Fruit fly (Drosophila melanogaster) whole organism, embryonic: ENCODE results near the gene CG6688.
A peak's percentile ranks its signal among the peaks of the same experiment; 100 is the strongest.

Source experiments
- C15 ChIP-seq: fragments of 200-800 bp; sonication (Bioruptor generic); IDR thresholded peaks from 3 replicates; pipeline ENCODE4 v1.3.6; 2022; ENCODE audit warnings: missing biosample characterization, missing genetic modification characterization
- CG11695 ChIP-seq: fragments of 200-800 bp; sonication (Bioruptor generic); IDR thresholded peaks from 3 replicates; pipeline ENCODE4 v1.3.6; 2022; ENCODE audit warnings: missing biosample characterization, missing genetic modification characterization
- CG11723 ChIP-seq: fragments of 200-800 bp; sonication (Bioruptor generic); optimal IDR thresholded peaks from 2 replicates; lab custom pipeline; 2017; ENCODE audit warnings: missing biosample characterization, mild to moderate bottlenecking, missing genetic modification characterization
- CG12219 ChIP-seq: fragments of 200-800 bp; sonication (Bioruptor generic); optimal IDR thresholded peaks from 3 replicates; lab custom pipeline; 2018; ENCODE audit warnings: missing biosample characterization, mild to moderate bottlenecking, missing genetic modification characterization
- CG13296 ChIP-seq: fragments of 200-800 bp; sonication (Bioruptor generic); optimal IDR thresholded peaks from 3 replicates; lab custom pipeline; 2018; ENCODE audit warnings: missing biosample characterization, mild to moderate bottlenecking, missing genetic modification characterization
- CG14667 ChIP-seq: fragments of 200-800 bp; sonication (Bioruptor generic); IDR thresholded peaks from 2 replicates; pipeline ENCODE4 v1.3.6; 2022; ENCODE audit warnings: missing biosample characterization, missing genetic modification characterization
- CG1602 ChIP-seq: fragments of 200-800 bp; sonication (Bioruptor generic); optimal IDR thresholded peaks from 3 replicates; lab custom pipeline; 2016; ENCODE audit warnings: missing biosample characterization, missing genetic modification characterization
- CG1603 ChIP-seq: fragments of 200-800 bp; sonication (Bioruptor generic); optimal IDR thresholded peaks from 2 replicates; lab custom pipeline; 2019; ENCODE audit warnings: missing biosample characterization, mild to moderate bottlenecking, missing genetic modification characterization, moderate library complexity
- CG2116 ChIP-seq: fragments of 200-800 bp; sonication (Bioruptor generic); optimal IDR thresholded peaks from 3 replicates; lab custom pipeline; 2018; ENCODE audit warnings: missing biosample characterization, mild to moderate bottlenecking, missing genetic modification characterization
- CG30020 ChIP-seq: fragments of 200-800 bp; optimal IDR thresholded peaks from 2 replicates; lab custom pipeline; 2019; ENCODE audit warnings: missing biosample characterization, mild to moderate bottlenecking, missing genetic modification characterization, moderate library complexity
- CG31224 ChIP-seq: fragments of 200-800 bp; sonication (Bioruptor generic); IDR thresholded peaks from 2 replicates; pipeline ENCODE4 v1.3.6; 2022; ENCODE audit warnings: missing biosample characterization, missing genetic modification characterization
- CG3163 ChIP-seq: fragments of 200-800 bp; sonication (Bioruptor generic); optimal IDR thresholded peaks from 3 replicates; lab custom pipeline; 2016; ENCODE audit warnings: missing biosample characterization, missing genetic modification characterization
- CG33213 ChIP-seq: fragments of 200-800 bp; sonication (Bioruptor generic); optimal IDR thresholded peaks from 3 replicates; lab custom pipeline; 2016; ENCODE audit warnings: missing biosample characterization, missing genetic modification characterization
- CG43689 ChIP-seq: fragments of 200-800 bp; sonication (Bioruptor generic); IDR thresholded peaks from 2 replicates; pipeline ENCODE4 v1.3.6; 2022; ENCODE audit warnings: missing biosample characterization, missing genetic modification characterization
- CG6175 ChIP-seq: fragments of 200-800 bp; sonication (Bioruptor generic); IDR thresholded peaks from 3 replicates; pipeline ENCODE4 v1.3.6; 2022; ENCODE audit warnings: missing biosample characterization, missing genetic modification characterization
- CG6272 ChIP-seq: fragments of 200-800 bp; sonication (Bioruptor generic); IDR thresholded peaks from 2 replicates; pipeline ENCODE4 v1.3.6; 2022; ENCODE audit warnings: missing biosample characterization, missing genetic modification characterization
- CG6854 ChIP-seq: fragments of 200-800 bp; sonication (Bioruptor generic); optimal IDR thresholded peaks from 3 replicates; lab custom pipeline; 2017; ENCODE audit warnings: missing biosample characterization, mild to moderate bottlenecking, missing genetic modification characterization
- CG7745 ChIP-seq: fragments of 200-800 bp; sonication (Bioruptor generic); optimal IDR thresholded peaks from 2 replicates; lab custom pipeline; 2018; ENCODE audit warnings: missing biosample characterization, mild to moderate bottlenecking, missing genetic modification characterization, moderate library complexity
- CG8478 ChIP-seq: fragments of >200 bp; optimal IDR thresholded peaks from 2 replicates; lab custom pipeline; 2018
- CTCF ChIP-seq: fragments of 200-800 bp; sonication (Bioruptor generic); optimal IDR thresholded peaks from 2 replicates; lab custom pipeline; 2017; ENCODE audit warnings: missing biosample characterization, mild to moderate bottlenecking, missing genetic modification characterization, moderate library complexity
- Dfd ChIP-seq, 2 experiments: fragments of >200 bp; optimal IDR thresholded peaks; 2 replicates each; lab custom pipeline; 2017; ENCODE audit warnings: missing biosample characterization in 2 of 2, missing genetic modification characterization in 2 of 2
- Fer1 ChIP-seq: fragments of 200-800 bp; sonication (Bioruptor generic); optimal IDR thresholded peaks from 2 replicates; lab custom pipeline; 2017; ENCODE audit warnings: missing biosample characterization, mild to moderate bottlenecking, missing genetic modification characterization
- HLHmδ ChIP-seq: fragments of 200-800 bp; sonication (Bioruptor generic); optimal IDR thresholded peaks from 2 replicates; lab custom pipeline; 2018; ENCODE audit warnings: missing biosample characterization, mild to moderate bottlenecking, missing genetic modification characterization, moderate library complexity
- Hr3 ChIP-seq: fragments of 200-800 bp; sonication (Bioruptor generic); optimal IDR thresholded peaks from 3 replicates; lab custom pipeline; 2016; ENCODE audit warnings: missing biosample characterization, missing genetic modification characterization
- Hr39 ChIP-seq: fragments of >200 bp; optimal IDR thresholded peaks from 2 replicates; lab custom pipeline; 2017
- MTF-1 ChIP-seq: fragments of 200-800 bp; sonication (Bioruptor generic); optimal IDR thresholded peaks from 2 replicates; lab custom pipeline; 2018; ENCODE audit warnings: missing biosample characterization, mild to moderate bottlenecking, missing genetic modification characterization, borderline replicate concordance
- Max ChIP-seq: fragments of 200-800 bp; sonication (Bioruptor generic); optimal IDR thresholded peaks from 2 replicates; lab custom pipeline; 2016; ENCODE audit warnings: missing biosample characterization, mild to moderate bottlenecking, missing genetic modification characterization
- Nf-YC ChIP-seq: fragments of 200-800 bp; optimal IDR thresholded peaks from 3 replicates; lab custom pipeline; 2019; ENCODE audit warnings: missing biosample characterization, mild to moderate bottlenecking, missing genetic modification characterization, moderate library complexity
- Oli ChIP-seq: fragments of 200-800 bp; sonication (Bioruptor generic); optimal IDR thresholded peaks from 2 replicates; lab custom pipeline; 2018; ENCODE audit warnings: missing biosample characterization, mild to moderate bottlenecking, missing genetic modification characterization, moderate library complexity
- Opbp ChIP-seq: fragments of 200-800 bp; sonication (Bioruptor generic); IDR thresholded peaks from 3 replicates; pipeline ENCODE4 v1.3.6; 2022; ENCODE audit warnings: missing biosample characterization, missing genetic modification characterization; ENCODE audit not compliant: partially characterized antibody
- Poxn ChIP-seq: fragments of 200-800 bp; sonication (Bioruptor generic); IDR thresholded peaks from 2 replicates; pipeline ENCODE4 v1.3.6; 2022; ENCODE audit warnings: missing biosample characterization, missing genetic modification characterization
- Ptx1 ChIP-seq: fragments of 200-800 bp; sonication (Bioruptor generic); IDR thresholded peaks from 2 replicates; pipeline ENCODE4 v1.3.6; 2022; ENCODE audit warnings: missing biosample characterization, missing genetic modification characterization
- Rfx ChIP-seq: fragments of 200-800 bp; sonication (Bioruptor generic); IDR thresholded peaks from 2 replicates; pipeline ENCODE4 v1.3.6; 2022; ENCODE audit warnings: missing biosample characterization, missing genetic modification characterization
- Side ChIP-seq: fragments of 200-800 bp; sonication (Bioruptor generic); optimal IDR thresholded peaks from 2 replicates; lab custom pipeline; 2016; ENCODE audit warnings: missing biosample characterization, missing genetic modification characterization
- Six4 ChIP-seq: fragments of 200-800 bp; sonication (Bioruptor generic); optimal IDR thresholded peaks from 2 replicates; lab custom pipeline; 2016; ENCODE audit warnings: missing biosample characterization, missing genetic modification characterization
- ac ChIP-seq: fragments of 200-800 bp; sonication (Bioruptor generic); optimal IDR thresholded peaks from 3 replicates; lab custom pipeline; 2017; ENCODE audit warnings: missing biosample characterization, mild to moderate bottlenecking, missing genetic modification characterization
- corto ChIP-seq: fragments of 200-800 bp; sonication (Bioruptor generic); optimal IDR thresholded peaks from 2 replicates; lab custom pipeline; 2016; ENCODE audit warnings: missing biosample characterization, mild to moderate bottlenecking, missing genetic modification characterization, moderate library complexity
- dm ChIP-seq: fragments of 200-800 bp; sonication (Bioruptor generic); optimal IDR thresholded peaks from 3 replicates; lab custom pipeline; 2016; ENCODE audit warnings: missing biosample characterization, missing genetic modification characterization
- dysf ChIP-seq: fragments of 200-800 bp; sonication (Bioruptor generic); IDR thresholded peaks from 3 replicates; pipeline ENCODE4 v1.3.6; 2022; ENCODE audit warnings: missing biosample characterization, missing genetic modification characterization
- fd102C ChIP-seq: fragments of 200-800 bp; sonication (Bioruptor generic); optimal IDR thresholded peaks from 2 replicates; lab custom pipeline; 2018; ENCODE audit warnings: missing biosample characterization, mild to moderate bottlenecking, missing genetic modification characterization, moderate library complexity
- gcm2 ChIP-seq: fragments of 200-800 bp; sonication (Bioruptor generic); optimal IDR thresholded peaks from 2 replicates; lab custom pipeline; 2016; ENCODE audit warnings: missing biosample characterization, missing genetic modification characterization
- hbn ChIP-seq: fragments of 200-800 bp; sonication (Bioruptor generic); IDR thresholded peaks from 2 replicates; pipeline ENCODE4 v1.3.6; 2022; ENCODE audit warnings: missing biosample characterization, missing genetic modification characterization; ENCODE audit not compliant: partially characterized antibody
- klu ChIP-seq: fragments of 200-800 bp; sonication (Bioruptor generic); IDR thresholded peaks from 2 replicates; pipeline ENCODE4 v1.3.6; 2022; ENCODE audit warnings: missing biosample characterization, missing genetic modification characterization
- lab ChIP-seq: fragments of 200-800 bp; sonication (Bioruptor generic); optimal IDR thresholded peaks from 3 replicates; lab custom pipeline; 2017; ENCODE audit warnings: missing biosample characterization, missing genetic modification characterization, mild to moderate bottlenecking, moderate library complexity, missing genetic modification reagents
- pnt ChIP-seq: fragments of 200-800 bp; sonication (Bioruptor generic); optimal IDR thresholded peaks from 3 replicates; lab custom pipeline; 2016; ENCODE audit warnings: missing biosample characterization, missing genetic modification characterization
- pum ChIP-seq: fragments of 200-800 bp; sonication (Bioruptor generic); optimal IDR thresholded peaks from 2 replicates; lab custom pipeline; 2016; ENCODE audit warnings: missing biosample characterization, missing genetic modification characterization
- row ChIP-seq: fragments of 200-800 bp; sonication (Bioruptor generic); IDR thresholded peaks from 3 replicates; pipeline ENCODE4 v1.3.6; 2022; ENCODE audit warnings: missing biosample characterization, missing genetic modification characterization
- sens ChIP-seq: fragments of 200-800 bp; sonication (Bioruptor generic); peaks from one replicate; lab custom pipeline; 2016; ENCODE audit warnings: missing biosample characterization, missing genetic modification characterization
- so ChIP-seq: fragments of 200-800 bp; sonication (Bioruptor generic); IDR thresholded peaks from 3 replicates; pipeline ENCODE4 v1.3.6; 2022; ENCODE audit warnings: missing biosample characterization, missing genetic modification characterization
- sob ChIP-seq: fragments of 200-800 bp; sonication (Bioruptor generic); IDR thresholded peaks from 2 replicates; pipeline ENCODE4 v1.3.6; 2022; ENCODE audit warnings: missing biosample characterization, missing genetic modification characterization
- unc-4 ChIP-seq: fragments of 200-800 bp; sonication (Bioruptor generic); IDR thresholded peaks from 2 replicates; pipeline ENCODE4 v1.3.6; 2022; ENCODE audit warnings: missing biosample characterization, missing genetic modification characterization; ENCODE audit not compliant: partially characterized antibody
- usp ChIP-seq: fragments of >200 bp; optimal IDR thresholded peaks from 2 replicates; lab custom pipeline; 2017; ENCODE audit warnings: missing biosample characterization, missing genetic modification characterization
- zfh2 ChIP-seq: fragments of 200-800 bp; sonication (Bioruptor generic); optimal IDR thresholded peaks from 2 replicates; lab custom pipeline; 2016; ENCODE audit warnings: missing biosample characterization, missing genetic modification characterization

The CG6688 gene

dm6 chr3R:23053135-23053730 is 41.0 kb downstream of the CG6688 start (continued):
- no peak for TF ChIP-seq CG7745 (tag; lab: Kevin White, UChicago)
- peak; percentile 60 for TF ChIP-seq dm (GFP tag; lab: Kevin White, UChicago)
- TF ChIP-seq HLHmδ (GFP tag; lab: Kevin White, UChicago): no peak
- no peak for TF ChIP-seq Fer1
- TF ChIP-seq pnt (GFP tag; lab: Kevin White, UChicago): no peak
- no peak for TF ChIP-seq sens (GFP tag; lab: Kevin White, UChicago)
- TF ChIP-seq so (GFP tag; lab: Robert Waterston, UW): no peak
- no peak for TF ChIP-seq CG1602 (GFP tag; lab: Kevin White, UChicago)
- TF ChIP-seq Nf-YC: no peak
- no peak for TF ChIP-seq Max
- TF ChIP-seq klu (GFP tag; lab: Robert Waterston, UW): no peak
- 0 out of 2 replicates have a peak, but pooled peaks have one; percentile 17 for TF ChIP-seq unc-4 (GFP tag; lab: Robert Waterston, UW)
- no peak for TF ChIP-seq gcm2 (GFP tag; lab: Kevin White, UChicago)
- TF ChIP-seq lab: no peak
- TF ChIP-seq CG1603 (tag; lab: Kevin White, UChicago): peak; percentile 47
- TF ChIP-seq hbn (GFP tag; lab: Robert Waterston, UW): peak; percentile 42
- TF ChIP-seq Side: no peak
- TF ChIP-seq CG31224 (GFP tag; lab: Robert Waterston, UW): no peak
- no peak for TF ChIP-seq Rfx (GFP tag; lab: Robert Waterston, UW)
- TF ChIP-seq Dfd (GFP tag; optimal IDR thresholded peaks at IDR 0.05; lab: Kevin White, UChicago): no peak
- no peak for TF ChIP-seq CG11695 (GFP tag; lab: Robert Waterston, UW)
- TF ChIP-seq CG43689 (GFP tag; lab: Robert Waterston, UW): no peak

- TF ChIP-seq CG6272 (GFP tag; lab: Robert Waterston, UW): peak; percentile 54
- peak; percentile 61 for TF ChIP-seq CG11723 (GFP tag; lab: Kevin White, UChicago)
- TF ChIP-seq usp (GFP tag; lab: Kevin White, UChicago): no peak
- no peak for TF ChIP-seq CG30020 (tag; lab: Kevin White, UChicago)
- TF ChIP-seq CG33213 (GFP tag; lab: Kevin White, UChicago): peak; percentile 88
- no peak for TF ChIP-seq corto
- TF ChIP-seq pum (GFP tag; lab: Kevin White, UChicago): peak; percentile 40
- TF ChIP-seq dysf (GFP tag; lab: Robert Waterston, UW): peak; percentile 74; the same call in 2 of the 3 replicates
- TF ChIP-seq CG8478 (lab: Kevin White, UChicago): no peak
- peak; percentile 46 for TF ChIP-seq Oli (tag; lab: Kevin White, UChicago)
- TF ChIP-seq Hr39: no peak
- peak; percentile 2 for TF ChIP-seq Six4 (GFP tag; lab: Kevin White, UChicago)
- TF ChIP-seq fd102C (GFP tag; lab: Kevin White, UChicago): no peak
- peak; percentile 55 for TF ChIP-seq row (GFP tag; lab: Robert Waterston, UW)
- 0 out of 3 replicates have a peak, but pooled peaks have one; percentile 27 for TF ChIP-seq C15 (GFP tag; lab: Robert Waterston, UW)
- no peak for TF ChIP-seq Poxn
- peak; percentile 29 for TF ChIP-seq zfh2
- peak; percentile 84 for TF ChIP-seq CG2116 (GFP tag; lab: Kevin White, UChicago)
- peak; percentile 56 for TF ChIP-seq CG6854
- TF ChIP-seq MTF-1 (GFP tag; lab: Kevin White, UChicago): peak; percentile 86
- TF ChIP-seq CG6175 (GFP tag; lab: Robert Waterston, UW): 0 out of 3 replicates have a peak, but pooled peaks have one; percentile 42
- peak; percentile 54 for TF ChIP-seq CG3163 (GFP tag; lab: Kevin White, UChicago)
- peak; percentile 86 for TF ChIP-seq Opbp (GFP tag; lab: Robert Waterston, UW)
- peak; percentile 80 for TF ChIP-seq sob (GFP tag; lab: Robert Waterston, UW)
- peak; percentile 16 for TF ChIP-seq ac (GFP tag; lab: Kevin White, UChicago)
- peak; percentile 76 for TF ChIP-seq CG13296 (GFP tag; lab: Kevin White, UChicago)
- peak; percentile 68 for TF ChIP-seq Ptx1 (GFP tag; lab: Robert Waterston, UW)
- peak; percentile 54 for TF ChIP-seq CTCF (GFP tag; lab: Kevin White, UChicago)
- TF ChIP-seq CG14667 (GFP tag; lab: Robert Waterston, UW): 0 out of 2 replicates have a peak, but pooled peaks have one; percentile 8
- peak; percentile 50 for TF ChIP-seq Hr3 (GFP tag; lab: Kevin White, UChicago)
- peak; percentile 74 for TF ChIP-seq CG12219 (GFP tag; lab: Kevin White, UChicago)
Observed at dm6 chr3R:23053936-23054335, 41.7 kb downstream of the CG6688 start, which contains the start of gene p53. TSS of gene p53 (minus strand) at chr3R:23054082.
